Fruit fly (Drosophila melanogaster): ENCODE measurements around the gene CG42674.

dm6 chr3L:20103777-20104542, 94.2 kb downstream of the CG42674 start, which contains the start of gene CG14186:
- TF ChIP-seq pan (optimal IDR thresholded peaks at IDR 0.05) (no peak), CG8478 (optimal IDR thresholded peaks at IDR 0.05) (no peak), psq (optimal IDR thresholded peaks at IDR 0.05) (no peak), usp (GFP tag; optimal IDR thresholded peaks at IDR 0.05) (no peak), Dll (optimal IDR thresholded peaks at IDR 0.05) (no peak)
